Worm (Caenorhabditis elegans): ENCODE data around the gene cct-4.

DNA sequence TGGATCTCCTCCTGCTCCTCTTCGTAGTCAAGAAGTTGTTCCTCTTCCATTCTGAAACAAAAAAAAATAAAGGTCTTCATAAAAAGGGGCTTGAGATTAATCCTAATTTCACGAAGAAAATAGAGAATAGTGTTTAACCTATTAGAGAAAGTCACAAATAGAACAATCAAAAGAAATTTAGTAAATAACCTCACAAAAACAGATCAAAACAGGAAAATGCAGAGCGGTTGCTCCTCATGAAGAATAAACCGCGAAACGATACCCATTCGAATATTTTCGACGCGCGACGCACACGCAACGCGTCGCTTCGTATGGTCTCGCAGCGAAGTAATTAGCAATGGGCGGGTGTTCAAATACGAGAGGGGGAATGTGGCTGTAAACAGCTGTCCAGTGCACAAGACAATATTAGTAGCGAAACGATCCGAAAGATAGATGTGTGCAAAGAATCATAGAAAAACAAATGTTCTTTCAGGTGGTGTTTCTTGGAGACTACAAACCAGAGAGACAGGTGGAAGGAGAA is 45.4 kb downstream of the cct-4 start, which contains the start of gene hel-1:
- TF ChIP-seq ama-1 (optimal IDR thresholded peaks at IDR 0.05) (no peak), elt-2 (tag; optimal IDR thresholded peaks at IDR 0.05) (no peak), hlh-30 (tag; optimal IDR thresholded peaks at IDR 0.05; ENCODE audit: insufficient read depth) (no peak)
